Fruit fly (Drosophila melanogaster) whole organism, prepupa: ENCODE results near the gene CG42371.

ENCODE experiments used
- Blimp-1 ChIP-seq: fragments of 200-800 bp; sonication (Bioruptor generic); optimal IDR thresholded peaks from 3 replicates; lab custom pipeline; 2017; ENCODE audit warnings: missing biosample characterization, missing genetic modification characterization, mild to moderate bottlenecking, moderate library complexity, missing genetic modification reagents
- CG11902 ChIP-seq: fragments of 200-800 bp; sonication (Bioruptor generic); optimal IDR thresholded peaks from 3 replicates; lab custom pipeline; 2016; ENCODE audit warnings: missing biosample characterization, missing genetic modification characterization
- CG15336 ChIP-seq: fragments of 200-800 bp; sonication (Bioruptor generic); IDR thresholded peaks from 2 replicates; pipeline ENCODE4 v1.3.6; 2022; ENCODE audit warnings: missing biosample characterization, missing genetic modification characterization
- CG1621 ChIP-seq: fragments of 200-800 bp; sonication (Bioruptor generic); optimal IDR thresholded peaks from 3 replicates; lab custom pipeline; 2018; ENCODE audit warnings: missing biosample characterization, mild to moderate bottlenecking, missing genetic modification characterization
- CG16779 ChIP-seq: fragments of 200-800 bp; sonication (Bioruptor generic); optimal IDR thresholded peaks from 3 replicates; lab custom pipeline; 2017; ENCODE audit warnings: missing biosample characterization, mild to moderate bottlenecking, missing genetic modification characterization
- CG3032 ChIP-seq: fragments of 200-800 bp; optimal IDR thresholded peaks from 2 replicates; lab custom pipeline; 2019; ENCODE audit warnings: missing biosample characterization, mild to moderate bottlenecking, missing genetic modification characterization, moderate library complexity
- CG31627 ChIP-seq: fragments of 200-800 bp; sonication (Bioruptor generic); optimal IDR thresholded peaks from 3 replicates; lab custom pipeline; 2016; ENCODE audit warnings: missing biosample characterization, missing genetic modification characterization
- CG34406 ChIP-seq: fragments of 200-800 bp; sonication (Bioruptor generic); optimal IDR thresholded peaks from 3 replicates; lab custom pipeline; 2016; ENCODE audit warnings: missing biosample characterization, missing genetic modification characterization
- CG4318 ChIP-seq: fragments of 200-800 bp; sonication (Bioruptor generic); optimal IDR thresholded peaks from 3 replicates; lab custom pipeline; 2017; ENCODE audit warnings: missing biosample characterization, mild to moderate bottlenecking, missing genetic modification characterization
- CG6163 ChIP-seq: fragments of 200-800 bp; sonication (Bioruptor generic); IDR thresholded peaks from 3 replicates; pipeline ENCODE4 v1.3.6; 2022; ENCODE audit warnings: missing biosample characterization, missing genetic modification characterization
- CG6276 ChIP-seq: fragments of 200-800 bp; sonication (Bioruptor generic); optimal IDR thresholded peaks from 2 replicates; lab custom pipeline; 2017; ENCODE audit warnings: missing biosample characterization, mild to moderate bottlenecking, missing genetic modification characterization
- CG6792 ChIP-seq: fragments of 200-800 bp; sonication (Bioruptor generic); optimal IDR thresholded peaks from 3 replicates; lab custom pipeline; 2016; ENCODE audit warnings: missing biosample characterization, missing genetic modification characterization
- CG6808 ChIP-seq: fragments of 200-800 bp; sonication (Bioruptor generic); optimal IDR thresholded peaks from 3 replicates; lab custom pipeline; 2017; ENCODE audit warnings: missing biosample characterization, missing genetic modification characterization, mild to moderate bottlenecking, moderate library complexity, missing genetic modification reagents
- CG6854 ChIP-seq: fragments of 200-800 bp; sonication (Bioruptor generic); optimal IDR thresholded peaks from 2 replicates; lab custom pipeline; 2017; ENCODE audit warnings: missing biosample characterization, mild to moderate bottlenecking, missing genetic modification characterization
- CG7368 ChIP-seq: fragments of 200-800 bp; sonication (Bioruptor generic); optimal IDR thresholded peaks from 3 replicates; lab custom pipeline; 2016; ENCODE audit warnings: missing biosample characterization, missing genetic modification characterization
- CG8119 ChIP-seq: fragments of 200-800 bp; sonication (Bioruptor generic); IDR thresholded peaks from 3 replicates; pipeline ENCODE4 v1.3.6; 2022; ENCODE audit warnings: missing biosample characterization, missing genetic modification characterization
- CG8319 ChIP-seq: fragments of 200-800 bp; sonication (Bioruptor generic); optimal IDR thresholded peaks from 3 replicates; lab custom pipeline; 2016; ENCODE audit warnings: missing biosample characterization, missing genetic modification characterization
- CG8632 ChIP-seq: fragments of 200-800 bp; sonication (Bioruptor generic); optimal IDR thresholded peaks from 3 replicates; lab custom pipeline; 2016; ENCODE audit warnings: missing biosample characterization, missing genetic modification characterization
- CG9139 ChIP-seq: fragments of 200-800 bp; sonication (Bioruptor generic); optimal IDR thresholded peaks from 3 replicates; lab custom pipeline; 2017; ENCODE audit warnings: missing biosample characterization, mild to moderate bottlenecking, missing genetic modification characterization
- Eip75B ChIP-seq: fragments of 200-800 bp; sonication (Bioruptor generic); optimal IDR thresholded peaks from 3 replicates; lab custom pipeline; 2016; ENCODE audit warnings: missing biosample characterization, missing genetic modification characterization
- Eip78C ChIP-seq: fragments of 200-800 bp; sonication (Bioruptor generic); peaks from one replicate; lab custom pipeline; 2016; ENCODE audit warnings: missing biosample characterization, missing genetic modification characterization
- Ets21C ChIP-seq: fragments of 200-800 bp; sonication (Bioruptor generic); optimal IDR thresholded peaks from 3 replicates; lab custom pipeline; 2016; ENCODE audit warnings: missing biosample characterization, missing genetic modification characterization
- Ets96B ChIP-seq: fragments of 200-800 bp; optimal IDR thresholded peaks from 2 replicates; lab custom pipeline; 2019; ENCODE audit warnings: missing biosample characterization, mild to moderate bottlenecking, missing genetic modification characterization, moderate library complexity
- Hr39 ChIP-seq: fragments of 200-800 bp; sonication (Bioruptor generic); optimal IDR thresholded peaks from 2 replicates; lab custom pipeline; 2016; ENCODE audit warnings: missing biosample characterization, missing genetic modification characterization
- Lpt ChIP-seq: fragments of 200-800 bp; sonication (Bioruptor generic); optimal IDR thresholded peaks from 3 replicates; lab custom pipeline; 2016; ENCODE audit warnings: missing biosample characterization, missing genetic modification characterization
- Met ChIP-seq: fragments of 200-800 bp; sonication (Bioruptor generic); optimal IDR thresholded peaks from 3 replicates; lab custom pipeline; 2016; ENCODE audit warnings: missing biosample characterization, missing genetic modification characterization
- Smox ChIP-seq: fragments of 200-800 bp; sonication (Bioruptor generic); optimal IDR thresholded peaks from 3 replicates; lab custom pipeline; 2016; ENCODE audit warnings: missing biosample characterization, missing genetic modification characterization
- Sox102F ChIP-seq: fragments of 200-800 bp; sonication (Bioruptor generic); optimal IDR thresholded peaks from 2 replicates; lab custom pipeline; 2016; ENCODE audit warnings: missing biosample characterization, mild to moderate bottlenecking, missing genetic modification characterization
- Sox14 ChIP-seq: fragments of 200-800 bp; sonication (Bioruptor generic); optimal IDR thresholded peaks from 3 replicates; lab custom pipeline; 2016; ENCODE audit warnings: missing biosample characterization, missing genetic modification characterization
- Sox15 ChIP-seq: fragments of 200-800 bp; sonication (Bioruptor generic); optimal IDR thresholded peaks from 3 replicates; lab custom pipeline; 2016; ENCODE audit warnings: missing biosample characterization, missing genetic modification characterization
- achi ChIP-seq: fragments of 200-800 bp; sonication (Bioruptor generic); optimal IDR thresholded peaks from 3 replicates; lab custom pipeline; 2016; ENCODE audit warnings: missing biosample characterization, missing genetic modification characterization
- acj6 ChIP-seq: fragments of 200-800 bp; sonication (Bioruptor generic); optimal IDR thresholded peaks from 3 replicates; lab custom pipeline; 2016; ENCODE audit warnings: missing biosample characterization, missing genetic modification characterization
- cyc ChIP-seq: fragments of 200-800 bp; sonication (Bioruptor generic); optimal IDR thresholded peaks from 3 replicates; lab custom pipeline; 2016; ENCODE audit warnings: missing biosample characterization, missing genetic modification characterization
- eg ChIP-seq: fragments of 200-800 bp; sonication (Bioruptor generic); IDR thresholded peaks from 3 replicates; pipeline ENCODE4 v1.3.6; 2022; ENCODE audit warnings: missing biosample characterization, missing genetic modification characterization
- esn ChIP-seq: fragments of 200-800 bp; sonication (Bioruptor generic); optimal IDR thresholded peaks from 2 replicates; lab custom pipeline; 2016; ENCODE audit warnings: missing biosample characterization, mild to moderate bottlenecking, missing genetic modification characterization, moderate library complexity
- fd59A ChIP-seq: fragments of 200-800 bp; sonication (Bioruptor generic); optimal IDR thresholded peaks from 2 replicates; lab custom pipeline; 2017; ENCODE audit warnings: missing biosample characterization, mild to moderate bottlenecking, missing genetic modification characterization, missing genetic modification reagents
- fd85E ChIP-seq: fragments of 200-800 bp; sonication (Bioruptor generic); optimal IDR thresholded peaks from 3 replicates; lab custom pipeline; 2016; ENCODE audit warnings: missing biosample characterization, missing genetic modification characterization
- fkh ChIP-seq: fragments of 200-800 bp; sonication (Bioruptor generic); optimal IDR thresholded peaks from 3 replicates; lab custom pipeline; 2017; ENCODE audit warnings: missing biosample characterization, mild to moderate bottlenecking, missing genetic modification characterization, moderate library complexity
- net ChIP-seq: fragments of 200-800 bp; sonication (Bioruptor generic); optimal IDR thresholded peaks from 3 replicates; lab custom pipeline; 2016; ENCODE audit warnings: missing biosample characterization, missing genetic modification characterization
- pdm3 ChIP-seq: fragments of 200-800 bp; sonication (Bioruptor generic); optimal IDR thresholded peaks from 3 replicates; lab custom pipeline; 2016; ENCODE audit warnings: missing biosample characterization, missing genetic modification characterization
- svp ChIP-seq: fragments of 200-800 bp; sonication (Bioruptor generic); peaks from one replicate; lab custom pipeline; 2016; ENCODE audit warnings: missing biosample characterization, missing genetic modification characterization
- topi ChIP-seq: fragments of 200-800 bp; sonication (Bioruptor generic); optimal IDR thresholded peaks from 3 replicates; lab custom pipeline; 2016; ENCODE audit warnings: missing biosample characterization, missing genetic modification characterization
- vri ChIP-seq: fragments of 200-800 bp; sonication (Bioruptor generic); optimal IDR thresholded peaks from 3 replicates; lab custom pipeline; 2016; ENCODE audit warnings: missing biosample characterization, mild to moderate bottlenecking, missing genetic modification characterization

CG42371 gene

dm6 chr2L:2221649-2222150 lies 4.7 kb upstream of the CG42371 start (continued):
- TF ChIP-seq CG1621 (tag; lab: Kevin White, UChicago) (peak; percentile 98), Blimp-1 (GFP tag; lab: Kevin White, UChicago) (peak; percentile 87), eg (GFP tag; lab: Robert Waterston, UW) (peak; percentile 100), Sox15 (peak; percentile 95), CG4318 (GFP tag; lab: Kevin White, UChicago) (peak; percentile 96), pdm3 (GFP tag; lab: Kevin White, UChicago) (peak; percentile 99), topi (GFP tag; lab: Kevin White, UChicago) (peak; percentile 98), CG6792 (GFP tag; lab: Kevin White, UChicago) (peak; percentile 99)

dm6 chr2L:2220573-2221332 lies 3.7 kb upstream of the CG42371 start, which contains the start of gene papi:
Gene papi, plus strand, starts transcription at chr2L:2220748.
- peak; percentile 53 for TF ChIP-seq svp (GFP tag; lab: Kevin White, UChicago)
- TF ChIP-seq eg (GFP tag; lab: Robert Waterston, UW), result no peak
- TF ChIP-seq vri (GFP tag; lab: Kevin White, UChicago), result peak; percentile 26
- peak; percentile 62 for TF ChIP-seq Eip78C
- TF ChIP-seq fd59A (GFP tag; lab: Kevin White, UChicago), result no peak
- TF ChIP-seq CG1621 (tag; lab: Kevin White, UChicago), result peak; percentile 4
- no peak for TF ChIP-seq net (GFP tag; lab: Kevin White, UChicago)
- TF ChIP-seq CG8632 (GFP tag; lab: Kevin White, UChicago), result no peak
- peak; percentile 16 for TF ChIP-seq esn (GFP tag; lab: Kevin White, UChicago)
- peak; percentile 31 for TF ChIP-seq fkh (GFP tag; lab: Kevin White, UChicago)

- TF ChIP-seq Ets21C (GFP tag; lab: Kevin White, UChicago), result no peak
- no peak for TF ChIP-seq fd85E
- TF ChIP-seq esn (GFP tag; lab: Kevin White, UChicago), result peak; percentile 18
Observed at dm6 chr2L:2216065-2216464, 981 bp downstream of the CG42371 start, which contains the start of gene daed. Gene daed, minus strand, starts transcription at chr2L:2216311.

dm6 chr2L:2214004-2214403 lies 3.0 kb downstream of the CG42371 start, which contains the start of the genes Uch and CG34174:
Gene Uch, minus strand, starts transcription at chr2L:2214211.
Gene CG34174, plus strand, starts transcription at chr2L:2214266.
- peak; percentile 21 for TF ChIP-seq cyc
- no peak for TF ChIP-seq Met (GFP tag; lab: Kevin White, UChicago)
- peak; percentile 18 for TF ChIP-seq CG3032 (tag; lab: Kevin White, UChicago)
- no peak for TF ChIP-seq Sox15
- TF ChIP-seq Ets96B, result no peak
- TF ChIP-seq Smox (GFP tag; lab: Kevin White, UChicago), result no peak
- TF ChIP-seq esn (GFP tag; lab: Kevin White, UChicago), result peak; percentile 53
- TF ChIP-seq Ets21C (GFP tag; lab: Kevin White, UChicago), result no peak
- no peak for TF ChIP-seq CG6276 (GFP tag; lab: Kevin White, UChicago)
- peak; percentile 54 for TF ChIP-seq Eip78C
- TF ChIP-seq Eip75B (GFP tag; lab: Kevin White, UChicago), result no peak
- no peak for TF ChIP-seq achi (GFP tag; lab: Kevin White, UChicago)
- TF ChIP-seq CG11902, result no peak
- TF ChIP-seq Sox14 (GFP tag; lab: Kevin White, UChicago), result peak; percentile 70
- no peak for TF ChIP-seq Sox102F (GFP tag; lab: Kevin White, UChicago)
- TF ChIP-seq CG6808 (GFP tag; lab: Kevin White, UChicago), result no peak
- no peak for TF ChIP-seq CG31627 (GFP tag; lab: Kevin White, UChicago)
- no peak for TF ChIP-seq Hr39 (GFP tag; lab: Kevin White, UChicago)
- TF ChIP-seq CG16779 (tag; lab: Kevin White, UChicago), result no peak
- TF ChIP-seq CG9139, result no peak
- TF ChIP-seq CG7368 (GFP tag; lab: Kevin White, UChicago), result no peak
- TF ChIP-seq CG8319, result no peak
- no peak for TF ChIP-seq Lpt
- TF ChIP-seq Blimp-1 (GFP tag; lab: Kevin White, UChicago), result no peak
- no peak for TF ChIP-seq pdm3 (GFP tag; lab: Kevin White, UChicago)
- no peak for TF ChIP-seq vri (GFP tag; lab: Kevin White, UChicago)
- peak; percentile 36 for TF ChIP-seq topi (GFP tag; lab: Kevin White, UChicago)
- TF ChIP-seq CG6854 (GFP tag; lab: Kevin White, UChicago), result no peak
- no peak for TF ChIP-seq CG8632 (GFP tag; lab: Kevin White, UChicago)
- no peak for TF ChIP-seq CG34406
- TF ChIP-seq CG6163 (GFP tag; lab: Robert Waterston, UW), result no peak
- TF ChIP-seq CG15336 (GFP tag; lab: Robert Waterston, UW), result no peak
- no peak for TF ChIP-seq acj6 (GFP tag; lab: Kevin White, UChicago)
- TF ChIP-seq CG8119 (GFP tag; lab: Robert Waterston, UW), result no peak
